Fruit fly (Drosophila melanogaster): ENCODE measurements around the gene Lcp65Ab2.

DNA sequence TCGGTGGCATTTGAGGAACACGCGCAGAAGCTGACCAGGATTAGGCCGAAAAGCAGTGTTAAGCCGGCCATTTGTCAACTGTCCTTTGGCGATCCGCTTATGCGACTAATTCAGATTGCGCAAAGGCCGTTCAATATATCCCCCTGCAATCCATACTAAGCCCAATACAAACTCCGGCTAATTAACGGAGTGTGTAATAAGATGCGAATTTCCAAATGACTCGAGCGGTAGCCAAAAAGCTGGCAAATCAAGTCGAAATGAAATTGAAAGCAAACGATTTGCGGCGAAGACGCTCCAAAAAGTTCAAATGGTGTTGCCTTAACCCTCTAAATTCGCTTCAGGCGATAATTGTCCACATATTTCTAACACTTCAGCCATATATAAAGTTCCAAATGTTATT is 4.2 kb upstream of the Lcp65Ab2 start, which contains the start of gene Cpr65Aw:
- TF ChIP-seq gt (GFP tag; IDR thresholded peaks at IDR 0.05) = no peak
- TF ChIP-seq Chrac-16 (GFP tag; optimal IDR thresholded peaks at IDR 0.05) = no peak
- TF ChIP-seq ftz-f1 (GFP tag; optimal IDR thresholded peaks at IDR 0.05) = no peak
- no peak for TF ChIP-seq CG10366 (GFP tag; IDR thresholded peaks at IDR 0.05)

Measured in whole organism, embryonic.